Fruit fly (Drosophila melanogaster) whole organism, embryonic: ENCODE results near the gene grass.

ENCODE experiments used
- Adf1 ChIP-seq: fragments of 200-800 bp; sonication (Bioruptor generic); IDR thresholded peaks from 2 replicates; pipeline ENCODE4 v1.3.6; 2022; ENCODE audit warnings: missing biosample characterization, missing genetic modification characterization
- B-H2 ChIP-seq: fragments of 200-800 bp; sonication (Bioruptor generic); optimal IDR thresholded peaks from 2 replicates; lab custom pipeline; 2018; ENCODE audit warnings: missing biosample characterization, mild to moderate bottlenecking, missing genetic modification characterization
- BEAF-32 ChIP-seq: fragments of 200-800 bp; sonication (Bioruptor generic); optimal IDR thresholded peaks from 3 replicates; lab custom pipeline; 2017; ENCODE audit warnings: missing biosample characterization, missing genetic modification characterization, mild to moderate bottlenecking, moderate library complexity, missing genetic modification reagents
- CG10654 ChIP-seq: fragments of 200-800 bp; sonication (Bioruptor generic); optimal IDR thresholded peaks from 2 replicates; lab custom pipeline; 2016; ENCODE audit warnings: missing biosample characterization, missing genetic modification characterization
- CG11085 ChIP-seq: fragments of 200-800 bp; sonication (Bioruptor generic); IDR thresholded peaks from 2 replicates; pipeline ENCODE4 v1.3.6; 2022; ENCODE audit warnings: missing biosample characterization, missing genetic modification characterization
- CG12391 ChIP-seq: fragments of 200-800 bp; sonication (Bioruptor generic); optimal IDR thresholded peaks from 3 replicates; lab custom pipeline; 2018; ENCODE audit warnings: missing biosample characterization, mild to moderate bottlenecking, missing genetic modification characterization, moderate library complexity
- CG13123 ChIP-seq: fragments of 200-800 bp; sonication (Bioruptor generic); optimal IDR thresholded peaks from 2 replicates; lab custom pipeline; 2016; ENCODE audit warnings: missing biosample characterization, missing genetic modification characterization
- CG14014 ChIP-seq: fragments of 200-800 bp; sonication (Bioruptor generic); IDR thresholded peaks from 2 replicates; pipeline ENCODE4 v1.3.6; 2022; ENCODE audit warnings: missing biosample characterization, missing genetic modification characterization
- CG15269 ChIP-seq: fragments of 200-800 bp; sonication (Bioruptor generic); optimal IDR thresholded peaks from 2 replicates; lab custom pipeline; 2018; ENCODE audit warnings: missing biosample characterization, mild to moderate bottlenecking, missing genetic modification characterization, moderate library complexity
- CG3163 ChIP-seq: fragments of 200-800 bp; sonication (Bioruptor generic); optimal IDR thresholded peaks from 3 replicates; lab custom pipeline; 2016; ENCODE audit warnings: missing biosample characterization, missing genetic modification characterization
- CG32532 ChIP-seq: fragments of 200-800 bp; sonication (Bioruptor generic); IDR thresholded peaks from 2 replicates; pipeline ENCODE4 v1.3.6; 2022; ENCODE audit warnings: missing biosample characterization, missing genetic modification characterization
- CG4360 ChIP-seq: fragments of 200-800 bp; sonication (Bioruptor generic); IDR thresholded peaks from 2 replicates; pipeline ENCODE4 v1.3.6; 2022; ENCODE audit warnings: missing biosample characterization, missing genetic modification characterization
- CG6683 ChIP-seq: fragments of 200-800 bp; sonication (Bioruptor generic); optimal IDR thresholded peaks from 2 replicates; lab custom pipeline; 2017; ENCODE audit warnings: missing biosample characterization, mild to moderate bottlenecking, missing genetic modification characterization, missing genetic modification reagents
- CG6689 ChIP-seq: fragments of 200-800 bp; sonication (Bioruptor generic); IDR thresholded peaks from 2 replicates; pipeline ENCODE4 v1.3.6; 2022; ENCODE audit warnings: missing biosample characterization, missing genetic modification characterization
- CG6765 ChIP-seq: fragments of 200-800 bp; sonication (Bioruptor generic); optimal IDR thresholded peaks from 3 replicates; lab custom pipeline; 2017; ENCODE audit warnings: missing biosample characterization, mild to moderate bottlenecking, missing genetic modification characterization
- CG6791 ChIP-seq: fragments of 200-800 bp; sonication (Bioruptor generic); IDR thresholded peaks from 3 replicates; pipeline ENCODE4 v1.3.6; 2022; ENCODE audit warnings: missing biosample characterization, missing genetic modification characterization; ENCODE audit not compliant: partially characterized antibody
- CG6854 ChIP-seq: fragments of 200-800 bp; sonication (Bioruptor generic); optimal IDR thresholded peaks from 3 replicates; lab custom pipeline; 2017; ENCODE audit warnings: missing biosample characterization, mild to moderate bottlenecking, missing genetic modification characterization
- CG7372 ChIP-seq: fragments of 200-800 bp; sonication (Bioruptor generic); IDR thresholded peaks from 2 replicates; pipeline ENCODE4 v1.3.6; 2022; ENCODE audit warnings: missing biosample characterization, missing genetic modification characterization
- CG7786 ChIP-seq: fragments of 200-800 bp; sonication (Bioruptor generic); optimal IDR thresholded peaks from 2 replicates; lab custom pipeline; 2016; ENCODE audit warnings: missing biosample characterization, missing genetic modification characterization
- CG7987 ChIP-seq: fragments of 200-800 bp; sonication (Bioruptor generic); optimal IDR thresholded peaks from 2 replicates; lab custom pipeline; 2018; ENCODE audit warnings: missing biosample characterization, mild to moderate bottlenecking, missing genetic modification characterization, moderate library complexity
- CG8290 ChIP-seq, 3 experiments: fragments of 200-800 bp; sonication (Bioruptor generic); optimal IDR thresholded peaks; 2 replicates each; lab custom pipeline; 2016 to 2019; ENCODE audit warnings: missing biosample characterization in 3 of 3, missing genetic modification characterization in 3 of 3, mild to moderate bottlenecking in 2 of 3, moderate library complexity in 1 of 3
- CG9727 ChIP-seq: fragments of 200-800 bp; sonication (Bioruptor generic); optimal IDR thresholded peaks from 3 replicates; lab custom pipeline; 2017; ENCODE audit warnings: missing biosample characterization, mild to moderate bottlenecking, missing genetic modification characterization
- CG9817 ChIP-seq: fragments of 200-800 bp; sonication (Bioruptor generic); optimal IDR thresholded peaks from 2 replicates; lab custom pipeline; 2018; ENCODE audit warnings: missing biosample characterization, mild to moderate bottlenecking, missing genetic modification characterization, moderate library complexity
- Dip2 ChIP-seq: fragments of 200-800 bp; sonication (Bioruptor generic); IDR thresholded peaks from 2 replicates; pipeline ENCODE4 v1.3.6; 2022; ENCODE audit warnings: missing biosample characterization, missing genetic modification characterization
- Dip3 ChIP-seq: fragments of 200-800 bp; sonication (Bioruptor generic); optimal IDR thresholded peaks from 3 replicates; lab custom pipeline; 2016; ENCODE audit warnings: missing biosample characterization, missing genetic modification characterization
- Fer3 ChIP-seq: fragments of 200-800 bp; sonication (Bioruptor generic); optimal IDR thresholded peaks from 2 replicates; lab custom pipeline; 2018; ENCODE audit warnings: missing biosample characterization, mild to moderate bottlenecking, missing genetic modification characterization, moderate library complexity
- HLHmδ ChIP-seq: fragments of 200-800 bp; sonication (Bioruptor generic); optimal IDR thresholded peaks from 2 replicates; lab custom pipeline; 2018; ENCODE audit warnings: missing biosample characterization, mild to moderate bottlenecking, missing genetic modification characterization, moderate library complexity
- Lpt ChIP-seq: fragments of >200 bp; optimal IDR thresholded peaks from 2 replicates; lab custom pipeline; 2018; ENCODE audit warnings: missing biosample characterization, missing genetic modification characterization
- Med ChIP-seq: fragments of 200-800 bp; sonication (Bioruptor generic); peaks from one replicate; lab custom pipeline; 2016; ENCODE audit warnings: missing biosample characterization, missing genetic modification characterization, mild to moderate bottlenecking, inconsistent platforms, moderate library complexity
- Mrtf ChIP-seq: fragments of 200-800 bp; sonication (Bioruptor generic); IDR thresholded peaks from 3 replicates; pipeline ENCODE4 v1.3.6; 2022; ENCODE audit warnings: missing biosample characterization, missing genetic modification characterization
- NK7.1 ChIP-seq: fragments of 200-800 bp; sonication (Bioruptor generic); optimal IDR thresholded peaks from 3 replicates; lab custom pipeline; 2016; ENCODE audit warnings: missing biosample characterization, missing genetic modification characterization
- PHDP ChIP-seq: fragments of 200-800 bp; sonication (Bioruptor generic); optimal IDR thresholded peaks from 3 replicates; lab custom pipeline; 2018; ENCODE audit warnings: missing biosample characterization, mild to moderate bottlenecking, missing genetic modification characterization, moderate library complexity
- Poxn ChIP-seq: fragments of 200-800 bp; sonication (Bioruptor generic); IDR thresholded peaks from 2 replicates; pipeline ENCODE4 v1.3.6; 2022; ENCODE audit warnings: missing biosample characterization, missing genetic modification characterization
- Vsx1 ChIP-seq: fragments of 200-800 bp; sonication (Bioruptor generic); optimal IDR thresholded peaks from 2 replicates; lab custom pipeline; 2017; ENCODE audit warnings: missing biosample characterization, mild to moderate bottlenecking, missing genetic modification characterization, missing genetic modification reagents
- dmrt99B ChIP-seq: fragments of 200-800 bp; sonication (Bioruptor generic); optimal IDR thresholded peaks from 2 replicates; lab custom pipeline; 2018; ENCODE audit warnings: missing biosample characterization, mild to moderate bottlenecking, missing genetic modification characterization, moderate library complexity
- emc ChIP-seq: fragments of 200-800 bp; sonication (Bioruptor generic); optimal IDR thresholded peaks from 2 replicates; lab custom pipeline; 2016; ENCODE audit warnings: missing biosample characterization, missing genetic modification characterization
- en ChIP-seq: fragments of 200-800 bp; sonication (Bioruptor generic); optimal IDR thresholded peaks from 2 replicates; lab custom pipeline; 2016; ENCODE audit warnings: missing biosample characterization, missing genetic modification characterization
- her ChIP-seq: fragments of 200-800 bp; sonication (Bioruptor generic); optimal IDR thresholded peaks from 2 replicates; lab custom pipeline; 2016; ENCODE audit warnings: missing biosample characterization, missing genetic modification characterization
- lmd ChIP-seq: fragments of 200-800 bp; sonication (Bioruptor generic); IDR thresholded peaks from 2 replicates; pipeline ENCODE4 v1.3.6; 2022; ENCODE audit warnings: missing biosample characterization, missing genetic modification characterization
- peb ChIP-seq: fragments of 200-800 bp; sonication (Bioruptor generic); IDR thresholded peaks from 2 replicates; pipeline ENCODE4 v1.3.6; 2022; ENCODE audit warnings: missing biosample characterization, missing genetic modification characterization
- pita ChIP-seq: fragments of 200-800 bp; sonication (Bioruptor generic); optimal IDR thresholded peaks from 2 replicates; lab custom pipeline; 2017; ENCODE audit warnings: missing biosample characterization, mild to moderate bottlenecking, missing genetic modification characterization
- pnt ChIP-seq: fragments of 200-800 bp; sonication (Bioruptor generic); optimal IDR thresholded peaks from 3 replicates; lab custom pipeline; 2016; ENCODE audit warnings: missing biosample characterization, missing genetic modification characterization
- row ChIP-seq: fragments of 200-800 bp; sonication (Bioruptor generic); IDR thresholded peaks from 3 replicates; pipeline ENCODE4 v1.3.6; 2022; ENCODE audit warnings: missing biosample characterization, missing genetic modification characterization
- scrt ChIP-seq: fragments of 200-800 bp; sonication (Bioruptor generic); optimal IDR thresholded peaks from 2 replicates; lab custom pipeline; 2018; ENCODE audit warnings: missing biosample characterization, mild to moderate bottlenecking, missing genetic modification characterization, moderate library complexity
- sens-2 ChIP-seq: fragments of 200-800 bp; sonication (Bioruptor generic); IDR thresholded peaks from 2 replicates; pipeline ENCODE4 v1.3.6; 2022; ENCODE audit warnings: missing biosample characterization, missing genetic modification characterization
- trem ChIP-seq: fragments of 200-800 bp; optimal IDR thresholded peaks from 3 replicates; lab custom pipeline; 2019; ENCODE audit warnings: missing biosample characterization, mild to moderate bottlenecking, missing genetic modification characterization, moderate library complexity

Gene grass

dm6 chr3R:27129580-27130385 lies 28.0 kb upstream of the grass start (continued):
- 0 out of 3 replicates have a peak, but pooled peaks have one; percentile 9 for TF ChIP-seq Mrtf (GFP tag; lab: Robert Waterston, UW)
- no peak for TF ChIP-seq CG13123 (GFP tag; lab: Kevin White, UChicago)
- TF ChIP-seq row (GFP tag; lab: Robert Waterston, UW): peak; percentile 6; the same call in 1 of the 3 replicates
- TF ChIP-seq Fer3 (tag; lab: Kevin White, UChicago): peak; percentile 19
- peak; percentile 13 for TF ChIP-seq CG9727 (GFP tag; lab: Kevin White, UChicago)
- TF ChIP-seq CG6689 (GFP tag; lab: Robert Waterston, UW): 0 out of 2 replicates have a peak, but pooled peaks have one; percentile 8
- peak; percentile 34; the same call in 1 of the 2 replicates for TF ChIP-seq CG14014 (GFP tag; lab: Robert Waterston, UW)
- peak; percentile 64; the same call in 1 of the 2 replicates for TF ChIP-seq CG32532 (GFP tag; lab: Robert Waterston, UW)
- TF ChIP-seq lmd: peak; percentile 18; the same call in 1 of the 2 replicates

DNA sequence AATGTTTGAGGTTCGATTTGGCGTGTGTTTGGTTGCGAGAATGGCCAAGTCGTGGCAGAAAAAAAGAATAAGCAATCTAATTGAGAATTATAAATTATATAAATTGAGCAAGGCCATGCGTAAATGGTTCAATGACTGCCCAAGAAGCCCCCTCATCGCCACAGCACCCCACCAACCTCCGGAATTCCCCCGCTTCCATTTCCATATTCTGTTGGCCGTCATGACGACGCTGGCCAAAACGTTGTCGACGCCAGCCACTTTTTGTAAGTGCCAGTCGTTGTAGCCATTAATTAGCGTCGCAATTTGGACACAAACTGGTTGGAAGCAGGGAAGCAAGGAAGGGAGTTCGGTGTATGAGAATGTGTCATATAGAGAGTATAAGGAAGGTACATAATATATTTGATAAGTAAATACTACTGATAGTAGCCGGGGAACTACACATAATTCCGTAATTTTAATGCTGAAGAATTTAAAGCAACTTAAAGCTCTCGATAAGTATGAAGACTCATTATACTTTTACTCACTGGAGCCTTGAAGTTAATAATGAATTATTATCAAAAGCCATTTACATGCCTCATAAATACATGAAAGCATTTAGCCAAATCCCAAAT lies 27.1 kb upstream of the grass start:
- TF ChIP-seq en (GFP tag; lab: Kevin White, UChicago) (no peak), Lpt (GFP tag; lab: Kevin White, UChicago) (no peak), CG7786 (no peak), NK7.1 (GFP tag; lab: Kevin White, UChicago) (no peak), CG11085 (no peak), sens-2 (GFP tag; lab: Robert Waterston, UW) (no peak), CG10654 (GFP tag; lab: Kevin White, UChicago) (no peak), CG3163 (no peak), Poxn (no peak), Dip3 (GFP tag; lab: Kevin White, UChicago) (no peak), CG4360 (GFP tag; lab: Robert Waterston, UW) (no peak), CG8290 (GFP tag; optimal IDR thresholded peaks at IDR 0.05; lab: Kevin White, UChicago) (no peak), CG8290 (tag; optimal IDR thresholded peaks at IDR 0.05; lab: Kevin White, UChicago) (peak in 1 of 2 experiments; percentile 22), CG6854 (GFP tag; lab: Kevin White, UChicago) (no peak), CG6791 (GFP tag; lab: Robert Waterston, UW) (no peak), pita (GFP tag; lab: Kevin White, UChicago) (no peak), CG13123 (GFP tag; lab: Kevin White, UChicago) (no peak), B-H2 (peak; percentile 4), peb (GFP tag; lab: Robert Waterston, UW) (no peak), CG6765 (no peak), CG9817 (tag; lab: Kevin White, UChicago) (no peak), Dip2 (GFP tag; lab: Robert Waterston, UW) (no peak), HLHmδ (GFP tag; lab: Kevin White, UChicago) (no peak), Adf1 (GFP tag; lab: Robert Waterston, UW) (peak; percentile 36; the same call in 1 of the 2 replicates), CG6683 (GFP tag; lab: Kevin White, UChicago) (no peak), Med (GFP tag; lab: Kevin White, UChicago) (peak; percentile 45), pnt (GFP tag; lab: Kevin White, UChicago) (no peak), her (GFP tag; lab: Kevin White, UChicago) (no peak), CG12391 (tag; lab: Kevin White, UChicago) (no peak), trem (tag; lab: Kevin White, UChicago) (no peak), CG15269 (peak; percentile 23), BEAF-32 (GFP tag; lab: Kevin White, UChicago) (no peak), dmrt99B (no peak), Vsx1 (GFP tag; lab: Kevin White, UChicago) (no peak), scrt (no peak), CG7987 (no peak), CG7372 (GFP tag; lab: Robert Waterston, UW) (no peak), PHDP (tag; lab: Kevin White, UChicago) (no peak), emc (no peak), Mrtf (GFP tag; lab: Robert Waterston, UW) (no peak)
